Fruit fly (Drosophila melanogaster): Measurements from ENCODE around the gene CG10185.

DNA sequence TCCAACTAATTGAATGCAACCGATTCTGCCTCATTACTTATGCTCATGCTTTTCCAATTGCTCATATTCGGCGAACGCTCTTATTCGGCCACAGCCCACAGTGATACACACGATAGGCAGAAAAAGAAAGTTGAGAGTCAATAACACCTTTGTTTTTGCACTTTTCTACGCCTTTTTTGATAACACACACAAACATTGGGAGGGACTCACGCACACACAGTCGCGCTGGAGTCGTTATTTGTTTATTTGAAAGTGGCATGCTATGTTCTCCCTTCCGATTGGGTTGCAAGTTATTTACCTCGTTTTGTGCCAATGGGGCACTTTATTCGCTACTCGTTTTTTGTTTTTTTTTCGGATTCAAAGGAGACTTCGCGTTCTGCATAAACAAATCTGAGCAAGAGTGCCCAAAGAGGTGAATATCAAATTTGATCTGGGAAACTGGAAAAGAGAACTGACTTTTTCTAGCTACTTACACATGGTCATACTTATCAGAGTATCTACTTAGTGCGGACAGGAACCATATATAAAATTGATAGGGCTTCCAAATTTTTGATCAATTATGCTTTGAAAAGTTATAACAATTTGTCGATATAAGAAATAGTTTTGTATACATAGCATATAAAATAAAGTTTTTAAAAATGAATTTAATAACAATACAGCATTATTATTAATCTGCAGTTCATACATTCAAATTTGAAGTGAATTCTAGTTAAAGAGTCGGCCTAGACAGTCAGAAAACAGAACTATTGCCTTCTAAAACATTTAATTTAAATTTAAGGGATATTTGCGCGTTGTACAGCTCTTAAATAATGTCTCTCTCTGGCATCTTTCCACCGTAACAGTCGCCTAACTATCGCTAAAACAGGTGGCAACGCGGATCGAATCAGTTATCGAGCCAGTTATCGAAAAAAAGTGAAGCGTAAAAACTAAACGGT lies 31.2 kb upstream of the CG10185 start, which contains the start of the genes Mhcl and Akt:
- TF ChIP-seq psq (optimal IDR thresholded peaks at IDR 0.05): no peak
- no peak for TF ChIP-seq CG8478 (optimal IDR thresholded peaks at IDR 0.05)
- no peak for TF ChIP-seq pan (optimal IDR thresholded peaks at IDR 0.05)

Measured in whole organism.